Fruit fly (Drosophila melanogaster) whole organism, embryonic: Measurements from ENCODE around the gene P5CDh1.
A peak's percentile ranks its signal among the peaks of the same experiment; 100 is the strongest.

Experiments used
- Awh ChIP-seq: fragments of 200-800 bp; sonication (Bioruptor generic); IDR thresholded peaks from 2 replicates; pipeline ENCODE4, ENCODE4 v1.3.6; 2022; ENCODE audit warnings: missing biosample characterization, missing genetic modification characterization
- Bdp1 ChIP-seq: fragments of 200-800 bp; sonication (Bioruptor generic); optimal IDR thresholded peaks from 3 replicates; lab custom pipeline; 2016; ENCODE audit warnings: missing biosample characterization, missing genetic modification characterization
- Blimp-1 ChIP-seq: fragments of 200-800 bp; sonication (Bioruptor generic); optimal IDR thresholded peaks from 3 replicates; lab custom pipeline; 2018; ENCODE audit warnings: missing biosample characterization, missing genetic modification characterization, mild to moderate bottlenecking, moderate library complexity, missing genetic modification reagents
- BtbVII ChIP-seq: fragments of 200-800 bp; sonication (Bioruptor generic); optimal IDR thresholded peaks from 3 replicates; lab custom pipeline; 2017; ENCODE audit warnings: missing biosample characterization, mild to moderate bottlenecking, missing genetic modification characterization
- CG13123 ChIP-seq: fragments of 200-800 bp; sonication (Bioruptor generic); optimal IDR thresholded peaks from 2 replicates; lab custom pipeline; 2016; ENCODE audit warnings: missing biosample characterization, missing genetic modification characterization
- CG14014 ChIP-seq: fragments of 200-800 bp; sonication (Bioruptor generic); IDR thresholded peaks from 2 replicates; pipeline ENCODE4 v1.3.6; 2022; ENCODE audit warnings: missing biosample characterization, missing genetic modification characterization
- CG1647 ChIP-seq: fragments of 200-800 bp; sonication (Bioruptor generic); optimal IDR thresholded peaks from 3 replicates; lab custom pipeline; 2016; ENCODE audit warnings: missing biosample characterization, missing genetic modification characterization
- CG16813 ChIP-seq: fragments of 200-800 bp; sonication (Bioruptor generic); IDR thresholded peaks from 3 replicates; pipeline ENCODE4 v1.3.6; 2022; ENCODE audit warnings: missing biosample characterization, missing genetic modification characterization; ENCODE audit not compliant: partially characterized antibody
- CG18599 ChIP-seq: fragments of 200-800 bp; sonication (Bioruptor generic); optimal IDR thresholded peaks from 3 replicates; lab custom pipeline; 2017; ENCODE audit warnings: missing biosample characterization, missing genetic modification characterization, mild to moderate bottlenecking, moderate library complexity, missing genetic modification reagents
- CG2712 ChIP-seq: fragments of 200-800 bp; optimal IDR thresholded peaks from 3 replicates; lab custom pipeline; 2019; ENCODE audit warnings: missing biosample characterization, mild to moderate bottlenecking, missing genetic modification characterization, moderate library complexity
- CG30403 ChIP-seq: fragments of 200-800 bp; sonication (Bioruptor generic); optimal IDR thresholded peaks from 3 replicates; lab custom pipeline; 2016; ENCODE audit warnings: missing biosample characterization, missing genetic modification characterization
- CG31365 ChIP-seq: fragments of 200-800 bp; sonication (Bioruptor generic); optimal IDR thresholded peaks from 2 replicates; lab custom pipeline; 2018; ENCODE audit warnings: missing biosample characterization, mild to moderate bottlenecking, missing genetic modification characterization
- CG4282 ChIP-seq: fragments of 200-800 bp; sonication (Bioruptor generic); optimal IDR thresholded peaks from 2 replicates; lab custom pipeline; 2016; ENCODE audit warnings: missing biosample characterization, missing genetic modification characterization
- CG6813 ChIP-seq: fragments of 200-800 bp; sonication (Bioruptor generic); optimal IDR thresholded peaks from 2 replicates; lab custom pipeline; 2017; ENCODE audit warnings: missing biosample characterization, missing genetic modification characterization, mild to moderate bottlenecking, moderate library complexity, missing genetic modification reagents
- CG7928 ChIP-seq: fragments of 200-800 bp; sonication (Bioruptor generic); optimal IDR thresholded peaks from 2 replicates; lab custom pipeline; 2017; ENCODE audit warnings: missing biosample characterization, mild to moderate bottlenecking, missing genetic modification characterization
- CG7987 ChIP-seq: fragments of 200-800 bp; sonication (Bioruptor generic); optimal IDR thresholded peaks from 2 replicates; lab custom pipeline; 2018; ENCODE audit warnings: missing biosample characterization, mild to moderate bottlenecking, missing genetic modification characterization, moderate library complexity
- CG8765 ChIP-seq: fragments of 200-800 bp; sonication (Bioruptor generic); IDR thresholded peaks from 2 replicates; pipeline ENCODE4 v1.3.6; 2022; ENCODE audit warnings: missing biosample characterization, missing genetic modification characterization
- CG9215 ChIP-seq: fragments of 200-800 bp; sonication (Bioruptor generic); IDR thresholded peaks from 2 replicates; pipeline ENCODE4 v1.3.6; 2022; ENCODE audit warnings: missing biosample characterization, missing genetic modification characterization
- Dbx ChIP-seq: fragments of 200-800 bp; sonication (Bioruptor generic); IDR thresholded peaks from 3 replicates; pipeline ENCODE4 v1.3.6; 2022; ENCODE audit warnings: missing biosample characterization, missing genetic modification characterization
- E2f1 ChIP-seq: fragments of 200-800 bp; sonication (Bioruptor generic); IDR thresholded peaks from 2 replicates; pipeline ENCODE4 v1.3.6; 2022; ENCODE audit warnings: missing biosample characterization, missing genetic modification characterization
- Eip74EF ChIP-seq, 2 experiments: fragments of 200-800 bp in 1 of 2; fragments of >200 bp in 1 of 2; sonication (Bioruptor generic) in 1 of 2; optimal IDR thresholded peaks; 2 replicates each; lab custom pipeline; 2017 to 2019; ENCODE audit warnings: missing biosample characterization in 2 of 2, missing genetic modification characterization in 2 of 2, mild to moderate bottlenecking in 1 of 2, moderate library complexity in 1 of 2
- HLH3B ChIP-seq: fragments of 200-800 bp; sonication (Bioruptor generic); IDR thresholded peaks from 2 replicates; pipeline ENCODE4 v1.3.6; 2022; ENCODE audit warnings: missing biosample characterization, missing genetic modification characterization
- Hmx ChIP-seq: fragments of 200-800 bp; sonication (Bioruptor generic); optimal IDR thresholded peaks from 2 replicates; lab custom pipeline; 2016; ENCODE audit warnings: missing biosample characterization, missing genetic modification characterization
- Hr3 ChIP-seq: fragments of 200-800 bp; sonication (Bioruptor generic); optimal IDR thresholded peaks from 3 replicates; lab custom pipeline; 2016; ENCODE audit warnings: missing biosample characterization, missing genetic modification characterization
- NC2α ChIP-seq: fragments of 200-800 bp; sonication (Bioruptor generic); optimal IDR thresholded peaks from 2 replicates; lab custom pipeline; 2016; ENCODE audit warnings: missing biosample characterization, missing genetic modification characterization
- NC2β ChIP-seq: fragments of 200-800 bp; sonication (Bioruptor generic); optimal IDR thresholded peaks from 2 replicates; lab custom pipeline; 2016; ENCODE audit warnings: missing biosample characterization, missing genetic modification characterization
- Six4 ChIP-seq: fragments of 200-800 bp; sonication (Bioruptor generic); optimal IDR thresholded peaks from 2 replicates; lab custom pipeline; 2016; ENCODE audit warnings: missing biosample characterization, missing genetic modification characterization
- Sry-δ ChIP-seq: fragments of 200-800 bp; sonication (Bioruptor generic); optimal IDR thresholded peaks from 2 replicates; lab custom pipeline; 2016; ENCODE audit warnings: missing biosample characterization, missing genetic modification characterization
- Tbp ChIP-seq: fragments of >200 bp; optimal IDR thresholded peaks from 2 replicates; lab custom pipeline; 2018; ENCODE audit warnings: missing biosample characterization, missing genetic modification characterization
- ap ChIP-seq: fragments of 200-800 bp; sonication (Bioruptor generic); IDR thresholded peaks from 2 replicates; pipeline ENCODE4 v1.3.6; 2022; ENCODE audit warnings: missing biosample characterization, missing genetic modification characterization
- bbx ChIP-seq: fragments of 200-800 bp; sonication (Bioruptor generic); IDR thresholded peaks from 2 replicates; pipeline ENCODE4 v1.3.6; 2022; ENCODE audit warnings: missing biosample characterization, missing genetic modification characterization; ENCODE audit not compliant: partially characterized antibody
- cad ChIP-seq: fragments of >200 bp; optimal IDR thresholded peaks from 2 replicates; lab custom pipeline; 2017; ENCODE audit warnings: missing biosample characterization, missing genetic modification characterization
- caup ChIP-seq: fragments of 200-800 bp; sonication (Bioruptor generic); optimal IDR thresholded peaks from 3 replicates; lab custom pipeline; 2017; ENCODE audit warnings: missing biosample characterization, mild to moderate bottlenecking, missing genetic modification characterization, moderate library complexity; ENCODE audit not compliant: severe bottlenecking
- eve ChIP-seq, 2 experiments: fragments of >200 bp; optimal IDR thresholded peaks; 2 replicates each; lab custom pipeline; 2017; ENCODE audit warnings: missing biosample characterization in 2 of 2, missing genetic modification characterization in 2 of 2
- exex ChIP-seq: fragments of 200-800 bp; sonication (Bioruptor generic); optimal IDR thresholded peaks from 4 replicates; lab custom pipeline; 2018; ENCODE audit warnings: missing biosample characterization, mild to moderate bottlenecking, missing genetic modification characterization, moderate library complexity
- fru ChIP-seq: fragments of >200 bp; optimal IDR thresholded peaks from 2 replicates; lab custom pipeline; 2017
- gce ChIP-seq: fragments of 200-800 bp; sonication (Bioruptor generic); IDR thresholded peaks from 3 replicates; pipeline ENCODE4 v1.3.6; 2022; ENCODE audit warnings: missing biosample characterization, missing genetic modification characterization
- gem ChIP-seq: fragments of 200-800 bp; sonication (Bioruptor generic); optimal IDR thresholded peaks from 2 replicates; lab custom pipeline; 2019; ENCODE audit warnings: missing biosample characterization, mild to moderate bottlenecking, missing genetic modification characterization, moderate library complexity
- gro ChIP-seq: fragments of 200-800 bp; sonication (Bioruptor generic); optimal IDR thresholded peaks from 2 replicates; lab custom pipeline; 2016; ENCODE audit warnings: missing biosample characterization, missing genetic modification characterization
- jing ChIP-seq: fragments of 200-800 bp; sonication (Bioruptor generic); optimal IDR thresholded peaks from 2 replicates; lab custom pipeline; 2018; ENCODE audit warnings: missing biosample characterization, mild to moderate bottlenecking, missing genetic modification characterization
- luna ChIP-seq: fragments of 200-800 bp; sonication (Bioruptor generic); optimal IDR thresholded peaks from 2 replicates; lab custom pipeline; 2016; ENCODE audit warnings: missing biosample characterization, missing genetic modification characterization
- peb ChIP-seq: fragments of 200-800 bp; sonication (Bioruptor generic); IDR thresholded peaks from 2 replicates; pipeline ENCODE4 v1.3.6; 2022; ENCODE audit warnings: missing biosample characterization, missing genetic modification characterization
- pnt ChIP-seq: fragments of 200-800 bp; sonication (Bioruptor generic); optimal IDR thresholded peaks from 3 replicates; lab custom pipeline; 2016; ENCODE audit warnings: missing biosample characterization, missing genetic modification characterization
- pros ChIP-seq: fragments of 200-800 bp; sonication (Bioruptor generic); optimal IDR thresholded peaks from 3 replicates; lab custom pipeline; 2019; ENCODE audit warnings: missing biosample characterization, mild to moderate bottlenecking, missing genetic modification characterization, moderate library complexity
- repo ChIP-seq: fragments of 200-800 bp; sonication (Bioruptor generic); optimal IDR thresholded peaks from 2 replicates; lab custom pipeline; 2016; ENCODE audit warnings: missing biosample characterization, missing genetic modification characterization
- sc ChIP-seq, 3 experiments: fragments of >200 bp in 2 of 3; fragments of 200-800 bp in 1 of 3; sonication (Bioruptor generic) in 1 of 3; optimal IDR thresholded peaks; 2 replicates in 2 of 3; 3 replicates in 1 of 3; lab custom pipeline; 2017; ENCODE audit warnings: mild to moderate bottlenecking in 1 of 3, missing biosample characterization in 1 of 3, missing genetic modification characterization in 1 of 3, missing genetic modification reagents in 1 of 3
- usp ChIP-seq: fragments of >200 bp; optimal IDR thresholded peaks from 2 replicates; lab custom pipeline; 2017; ENCODE audit warnings: missing biosample characterization, missing genetic modification characterization
- wek ChIP-seq: fragments of 200-800 bp; sonication (Bioruptor generic); optimal IDR thresholded peaks from 3 replicates; lab custom pipeline; 2018; ENCODE audit warnings: missing biosample characterization, mild to moderate bottlenecking, missing genetic modification characterization, moderate library complexity
- zen ChIP-seq: fragments of 200-800 bp; sonication (Bioruptor generic); optimal IDR thresholded peaks from 3 replicates; lab custom pipeline; 2018; ENCODE audit warnings: missing biosample characterization, mild to moderate bottlenecking, missing genetic modification characterization, moderate library complexity
- zf30C ChIP-seq: fragments of 200-800 bp; sonication (Bioruptor generic); optimal IDR thresholded peaks from 3 replicates; lab custom pipeline; 2018; ENCODE audit warnings: missing biosample characterization, mild to moderate bottlenecking, missing genetic modification characterization

The P5CDh1 gene

dm6 chr3L:21824725-21825353, 16.3 kb downstream of the P5CDh1 start, which contains the start of gene eIF2A (continued):
- TF ChIP-seq Six4 (GFP tag; lab: Kevin White, UChicago) (peak; percentile 21), Hmx (GFP tag; lab: Kevin White, UChicago) (no peak), luna (GFP tag; lab: Kevin White, UChicago) (peak; percentile 36), CG18599 (GFP tag; lab: Kevin White, UChicago) (no peak), eve (GFP tag; optimal IDR thresholded peaks at IDR 0.05; lab: Kevin White, UChicago) (no peak), CG2712 (peak; percentile 49), ap (no peak), gce (GFP tag; lab: Robert Waterston, UW) (no peak), NC2α (GFP tag; lab: Kevin White, UChicago) (no peak), HLH3B (GFP tag; lab: Robert Waterston, UW) (peak; percentile 51), repo (GFP tag; lab: Kevin White, UChicago) (peak; percentile 38), Blimp-1 (no peak), peb (GFP tag; lab: Robert Waterston, UW) (0 out of 2 replicates have a peak, but pooled peaks have one; percentile 21), CG9215 (GFP tag; lab: Robert Waterston, UW) (no peak), zf30C (GFP tag; lab: Kevin White, UChicago) (no peak), bbx (GFP tag; lab: Robert Waterston, UW) (peak; percentile 88), Hr3 (peak; percentile 50), zen (tag; lab: Kevin White, UChicago) (peak; percentile 42), pnt (GFP tag; lab: Kevin White, UChicago) (no peak), Bdp1 (GFP tag; lab: Kevin White, UChicago) (peak; percentile 43), CG16813 (GFP tag; lab: Robert Waterston, UW) (peak; percentile 76), jing (GFP tag; lab: Kevin White, UChicago) (no peak), wek (GFP tag; lab: Kevin White, UChicago) (peak; percentile 80), CG14014 (GFP tag; lab: Robert Waterston, UW) (peak; percentile 49), Awh (GFP tag; lab: Robert Waterston, UW) (no peak), gro (GFP tag; lab: Kevin White, UChicago) (peak; percentile 57), CG7928 (GFP tag; lab: Kevin White, UChicago) (peak; percentile 8), Tbp (no peak), CG8765 (GFP tag; lab: Robert Waterston, UW) (no peak), CG1647 (GFP tag; lab: Kevin White, UChicago) (peak; percentile 38), E2f1 (GFP tag; lab: Robert Waterston, UW) (peak; percentile 33; the same call in 1 of the 2 replicates), CG30403 (GFP tag; lab: Kevin White, UChicago) (peak; percentile 56), gem (tag; lab: Kevin White, UChicago) (no peak), BtbVII (GFP tag; lab: Kevin White, UChicago) (peak; percentile 24), NC2β (GFP tag; lab: Kevin White, UChicago) (peak; percentile 66), Eip74EF (GFP tag; optimal IDR thresholded peaks at IDR 0.05; lab: Kevin White, UChicago) (peak in 1 of 2 experiments; percentile 8), sc (optimal IDR thresholded peaks at IDR 0.05; lab: Kevin White, UChicago) (no peak), sc (GFP tag; optimal IDR thresholded peaks at IDR 0.05; lab: Kevin White, UChicago) (no peak), CG31365 (tag; lab: Kevin White, UChicago) (peak; percentile 3), CG4282 (GFP tag; lab: Kevin White, UChicago) (peak; percentile 36), pros (GFP tag; lab: Kevin White, UChicago) (no peak), Dbx (GFP tag; lab: Robert Waterston, UW) (peak; percentile 66; the same call in 2 of the 3 replicates), CG7987 (GFP tag; lab: Kevin White, UChicago) (peak; percentile 84), CG6813 (GFP tag; lab: Kevin White, UChicago) (peak; percentile 18), caup (GFP tag; lab: Kevin White, UChicago) (peak; percentile 79), CG13123 (no peak), exex (tag; lab: Kevin White, UChicago) (no peak), Sry-δ (peak; percentile 78), cad (no peak), usp (GFP tag; lab: Kevin White, UChicago) (no peak), fru (no peak)
